Fruit fly (Drosophila melanogaster) whole organism: ENCODE data around the gene CG6015.

Experiments
- CG8478 ChIP-seq: fragments of >200 bp; optimal IDR thresholded peaks from 2 replicates; lab custom pipeline; 2018; ENCODE audit warnings: inconsistent platforms
- Dll ChIP-seq: fragments of >200 bp; optimal IDR thresholded peaks from 2 replicates; lab custom pipeline; 2017
- EcR ChIP-seq, 2 experiments: fragments of >200 bp; optimal IDR thresholded peaks; 2 replicates each; lab custom pipeline; 2017; ENCODE audit warnings: missing biosample characterization in 2 of 2, missing genetic modification characterization in 2 of 2, missing genetic modification reagents in 2 of 2
- pan ChIP-seq: fragments of >200 bp; optimal IDR thresholded peaks from 2 replicates; lab custom pipeline; 2017
- psq ChIP-seq: fragments of >200 bp; optimal IDR thresholded peaks from 2 replicates; lab custom pipeline; 2017
- usp ChIP-seq: fragments of >200 bp; optimal IDR thresholded peaks from 2 replicates; lab custom pipeline; 2017; ENCODE audit warnings: missing biosample characterization, missing genetic modification characterization, mixed read lengths

Gene CG6015

dm6 chr3R:22047412-22047811 lies 13.3 kb upstream of the CG6015 start:
- TF ChIP-seq CG8478 (no peak), Dll (lab: Kevin White, UChicago) (no peak), EcR (GFP tag; optimal IDR thresholded peaks at IDR 0.05; lab: Kevin White, UChicago) (no peak), pan (no peak), psq (lab: Kevin White, UChicago) (no peak), usp (GFP tag; lab: Kevin White, UChicago) (no peak)

dm6 chr3R:22046723-22047122 lies 12.6 kb upstream of the CG6015 start:
- TF ChIP-seq psq (lab: Kevin White, UChicago) (no peak), EcR (GFP tag; optimal IDR thresholded peaks at IDR 0.05; lab: Kevin White, UChicago) (no peak), usp (GFP tag; lab: Kevin White, UChicago) (no peak), Dll (lab: Kevin White, UChicago) (no peak), CG8478 (no peak), pan (no peak)

dm6 chr3R:22046231-22046630 lies 12.1 kb upstream of the CG6015 start:
- TF ChIP-seq CG8478, result no peak
- no peak for TF ChIP-seq psq (lab: Kevin White, UChicago)
- no peak for TF ChIP-seq pan
- TF ChIP-seq usp (GFP tag; lab: Kevin White, UChicago), result no peak
- TF ChIP-seq Dll (lab: Kevin White, UChicago), result no peak
- no peak for TF ChIP-seq EcR (GFP tag; optimal IDR thresholded peaks at IDR 0.05; lab: Kevin White, UChicago)

dm6 chr3R:22044443-22044970 lies 10.4 kb upstream of the CG6015 start:
- TF ChIP-seq psq (lab: Kevin White, UChicago) (no peak), CG8478 (no peak), EcR (GFP tag; optimal IDR thresholded peaks at IDR 0.05; lab: Kevin White, UChicago) (no peak), usp (GFP tag; lab: Kevin White, UChicago) (no peak), Dll (lab: Kevin White, UChicago) (no peak), pan (no peak)

- TF ChIP-seq EcR (GFP tag; optimal IDR thresholded peaks at IDR 0.05; lab: Kevin White, UChicago) (peak; percentile 8 to 74), Dll (lab: Kevin White, UChicago) (no peak)
These were observed 9.8 kb upstream of the CG6015 start for dm6 chr3R:22043748-22044402.

dm6 chr3R:22042982-22043381 lies 8.9 kb upstream of the CG6015 start:
- TF ChIP-seq psq (lab: Kevin White, UChicago), result no peak
- TF ChIP-seq usp (GFP tag; lab: Kevin White, UChicago), result no peak
- no peak for TF ChIP-seq CG8478
- no peak for TF ChIP-seq EcR (GFP tag; optimal IDR thresholded peaks at IDR 0.05; lab: Kevin White, UChicago)
- no peak for TF ChIP-seq Dll (lab: Kevin White, UChicago)
- no peak for TF ChIP-seq pan

dm6 chr3R:22042283-22042875 lies 8.3 kb upstream of the CG6015 start:
- no peak for TF ChIP-seq pan
- no peak for TF ChIP-seq EcR (GFP tag; optimal IDR thresholded peaks at IDR 0.05; lab: Kevin White, UChicago)
- TF ChIP-seq Dll (lab: Kevin White, UChicago), result no peak
- no peak for TF ChIP-seq psq (lab: Kevin White, UChicago)
- TF ChIP-seq usp (GFP tag; lab: Kevin White, UChicago), result no peak
- no peak for TF ChIP-seq CG8478

dm6 chr3R:22041625-22042282 lies 7.7 kb upstream of the CG6015 start, which contains the start of gene how:
Gene how (plus strand): TSS chr3R:22042191.
- TF ChIP-seq Dll (lab: Kevin White, UChicago) (peak; percentile 43), EcR (GFP tag; optimal IDR thresholded peaks at IDR 0.05; lab: Kevin White, UChicago) (no peak)

- TF ChIP-seq psq (lab: Kevin White, UChicago) (no peak), CG8478 (no peak), Dll (lab: Kevin White, UChicago) (no peak), EcR (GFP tag; optimal IDR thresholded peaks at IDR 0.05; lab: Kevin White, UChicago) (no peak), usp (GFP tag; lab: Kevin White, UChicago) (no peak), pan (no peak)
These were observed 6.3 kb upstream of the CG6015 start for dm6 chr3R:22040400-22040799.

dm6 chr3R:22039480-22039879 lies 5.4 kb upstream of the CG6015 start:
- TF ChIP-seq pan, result no peak
- no peak for TF ChIP-seq EcR (GFP tag; optimal IDR thresholded peaks at IDR 0.05; lab: Kevin White, UChicago)
- no peak for TF ChIP-seq usp (GFP tag; lab: Kevin White, UChicago)
- TF ChIP-seq CG8478, result no peak
- no peak for TF ChIP-seq psq (lab: Kevin White, UChicago)
- TF ChIP-seq Dll (lab: Kevin White, UChicago), result no peak

dm6 chr3R:22035552-22035951 lies 1.5 kb upstream of the CG6015 start:
- no peak for TF ChIP-seq pan
- no peak for TF ChIP-seq usp (GFP tag; lab: Kevin White, UChicago)
- no peak for TF ChIP-seq psq (lab: Kevin White, UChicago)
- TF ChIP-seq EcR (GFP tag; optimal IDR thresholded peaks at IDR 0.05; lab: Kevin White, UChicago), result no peak
- TF ChIP-seq CG8478, result no peak
- no peak for TF ChIP-seq Dll (lab: Kevin White, UChicago)

dm6 chr3R:22031738-22032137 lies 2.3 kb downstream of the CG6015 start, which contains the start of gene CG13409:
Gene CG13409 (minus strand): TSS chr3R:22031900.
- TF ChIP-seq Dll (lab: Kevin White, UChicago) (no peak), CG8478 (no peak), usp (GFP tag; lab: Kevin White, UChicago) (no peak), pan (no peak), psq (lab: Kevin White, UChicago) (no peak), EcR (GFP tag; optimal IDR thresholded peaks at IDR 0.05; lab: Kevin White, UChicago) (no peak)
